Worm (Caenorhabditis elegans) whole organism, L2 larva: ENCODE measurements around the gene smu-2.

Experiments
- ZK546.5 ChIP-seq: sonication (generic microtip); optimal IDR thresholded peaks from 2 replicates; lab custom pipeline; 2017; ENCODE audit warnings: missing biosample characterization, missing genetic modification characterization
- aly-2 ChIP-seq: fragments of 150-350 bp; optimal IDR thresholded peaks from 2 replicates; lab custom pipeline; 2014; ENCODE audit warnings: missing biosample characterization, missing genetic modification characterization
- ceh-16 ChIP-seq: fragments of 150-350 bp; optimal IDR thresholded peaks from 2 replicates; lab custom pipeline; 2014; ENCODE audit warnings: missing biosample characterization, missing genetic modification characterization
- ceh-82 ChIP-seq: fragments of 150-350 bp; optimal IDR thresholded peaks from 2 replicates; lab custom pipeline; 2014; ENCODE audit warnings: missing biosample characterization, missing genetic modification characterization
- crh-2 ChIP-seq: sonication (generic microtip); optimal IDR thresholded peaks from 2 replicates; lab custom pipeline; 2017; ENCODE audit warnings: missing biosample characterization, missing genetic modification characterization
- dmd-4 ChIP-seq: sonication (generic microtip); optimal IDR thresholded peaks from 2 replicates; lab custom pipeline; 2017; ENCODE audit warnings: missing biosample characterization, missing genetic modification characterization
- egl-27 ChIP-seq: sonication (generic microtip); optimal IDR thresholded peaks from 3 replicates; lab custom pipeline; 2017; ENCODE audit warnings: missing biosample characterization, missing genetic modification reagents, missing genetic modification characterization
- elt-1 ChIP-seq: fragments of 150-350 bp; optimal IDR thresholded peaks from 2 replicates; lab custom pipeline; 2014; ENCODE audit warnings: missing biosample characterization, missing genetic modification characterization
- elt-3 ChIP-seq: sonication (generic microtip); optimal IDR thresholded peaks from 2 replicates; lab custom pipeline; 2017; ENCODE audit warnings: missing biosample characterization, missing genetic modification characterization
- fos-1 ChIP-seq: fragments of 150-350 bp; optimal IDR thresholded peaks from 2 replicates; lab custom pipeline; 2014; ENCODE audit warnings: missing biosample characterization, missing genetic modification characterization
- gmeb-1 ChIP-seq: fragments of 150-350 bp; optimal IDR thresholded peaks from 2 replicates; lab custom pipeline; 2014; ENCODE audit warnings: missing biosample characterization, missing genetic modification characterization
- lin-11 ChIP-seq: fragments of 150-350 bp; sonication (generic microtip); optimal IDR thresholded peaks from 2 replicates; lab custom pipeline; 2014; ENCODE audit warnings: missing biosample characterization, missing genetic modification characterization, inconsistent platforms, mixed read lengths
- lin-13 ChIP-seq: fragments of 150-350 bp; optimal IDR thresholded peaks from 2 replicates; lab custom pipeline; 2014; ENCODE audit warnings: missing biosample characterization, missing genetic modification reagents, missing genetic modification characterization
- lsy-2 ChIP-seq, 2 experiments: fragments of 150-350 bp in 1 of 2; sonication (generic microtip) in 1 of 2; optimal IDR thresholded peaks; 2 replicates each; lab custom pipeline; 2014 to 2017; ENCODE audit warnings: missing biosample characterization in 2 of 2, missing genetic modification characterization in 2 of 2
- mbf-1 ChIP-seq: sonication (generic microtip); optimal IDR thresholded peaks from 2 replicates; lab custom pipeline; 2017; ENCODE audit warnings: missing biosample characterization, missing genetic modification characterization
- mdl-1 ChIP-seq, 2 experiments: fragments of 150-350 bp in 1 of 2; sonication (generic microtip) in 1 of 2; optimal IDR thresholded peaks; 2 replicates each; lab custom pipeline; 2017; ENCODE audit warnings: missing biosample characterization in 2 of 2, missing genetic modification characterization in 2 of 2
- nhr-10 ChIP-seq: sonication (generic microtip); optimal IDR thresholded peaks from 2 replicates; lab custom pipeline; 2017; ENCODE audit warnings: missing biosample characterization, missing genetic modification characterization
- nhr-11 ChIP-seq: fragments of 150-350 bp; optimal IDR thresholded peaks from 2 replicates; lab custom pipeline; 2014; ENCODE audit warnings: missing biosample characterization, missing genetic modification characterization
- nhr-21 ChIP-seq: fragments of 150-350 bp; optimal IDR thresholded peaks from 2 replicates; lab custom pipeline; 2014; ENCODE audit warnings: missing biosample characterization, missing genetic modification characterization
- nhr-23 ChIP-seq: fragments of 150-350 bp; optimal IDR thresholded peaks from 2 replicates; lab custom pipeline; 2014; ENCODE audit warnings: missing biosample characterization, missing genetic modification reagents, missing genetic modification characterization
- nhr-237 ChIP-seq: fragments of 150-350 bp; optimal IDR thresholded peaks from 2 replicates; lab custom pipeline; 2014; ENCODE audit warnings: missing biosample characterization, missing genetic modification characterization
- nhr-25 ChIP-seq: fragments of 150-350 bp; sonication (generic microtip); optimal IDR thresholded peaks from 3 replicates; lab custom pipeline; 2014; ENCODE audit warnings: missing biosample characterization, missing genetic modification characterization
- nhr-77 ChIP-seq: fragments of 150-350 bp; optimal IDR thresholded peaks from 2 replicates; lab custom pipeline; 2014; ENCODE audit warnings: missing biosample characterization, missing genetic modification characterization
- peb-1 ChIP-seq: fragments of 150-350 bp; optimal IDR thresholded peaks from 2 replicates; lab custom pipeline; 2014; ENCODE audit warnings: missing biosample characterization, missing genetic modification characterization
- sem-4 ChIP-seq: fragments of 150-350 bp; optimal IDR thresholded peaks from 2 replicates; lab custom pipeline; 2014; ENCODE audit warnings: missing biosample characterization, missing genetic modification reagents, missing genetic modification characterization
- skn-1 ChIP-seq: sonication (generic microtip); optimal IDR thresholded peaks from 2 replicates; lab custom pipeline; 2017; ENCODE audit warnings: missing biosample characterization, missing genetic modification characterization
- sma-3 ChIP-seq: sonication (generic microtip); optimal IDR thresholded peaks from 2 replicates; lab custom pipeline; 2016; ENCODE audit warnings: missing genetic modification reagents, missing genetic modification characterization, missing compliant biosample characterization
- sma-9 ChIP-seq, 2 experiments: fragments of 150-350 bp in 1 of 2; sonication (generic microtip) in 1 of 2; optimal IDR thresholded peaks; 2 replicates each; lab custom pipeline; 2014 to 2016; ENCODE audit warnings: missing genetic modification characterization in 2 of 2, mild to moderate bottlenecking in 1 of 2, missing biosample characterization in 1 of 2, missing compliant biosample characterization in 1 of 2, missing genetic modification reagents in 1 of 2, moderate library complexity in 1 of 2
- unc-55 ChIP-seq: fragments of 150-350 bp; sonication (generic microtip); optimal IDR thresholded peaks from 3 replicates; lab custom pipeline; 2014; ENCODE audit warnings: missing biosample characterization, missing genetic modification reagents, missing genetic modification characterization
- unc-62 ChIP-seq: fragments of 150-350 bp; optimal IDR thresholded peaks from 2 replicates; lab custom pipeline; 2014; ENCODE audit warnings: missing biosample characterization, missing genetic modification reagents, missing genetic modification characterization
- zag-1 ChIP-seq: fragments of 150-350 bp; optimal IDR thresholded peaks from 2 replicates; lab custom pipeline; 2014; ENCODE audit warnings: missing biosample characterization, missing genetic modification characterization
- ztf-1 ChIP-seq: fragments of 200-800 bp; sonication (Bioruptor generic); conservative IDR thresholded peaks from 2 replicates; pipeline ENCODE4 v1.3.6; 2022; ENCODE audit warnings: missing genetic modification characterization, missing compliant biosample characterization
- ztf-11 ChIP-seq: sonication (generic microtip); optimal IDR thresholded peaks from 2 replicates; lab custom pipeline; 2017; ENCODE audit warnings: missing biosample characterization, missing genetic modification characterization
- ztf-4 ChIP-seq: fragments of 150-350 bp; optimal IDR thresholded peaks from 2 replicates; lab custom pipeline; 2014; ENCODE audit warnings: missing biosample characterization, missing genetic modification characterization

The smu-2 gene

DNA sequence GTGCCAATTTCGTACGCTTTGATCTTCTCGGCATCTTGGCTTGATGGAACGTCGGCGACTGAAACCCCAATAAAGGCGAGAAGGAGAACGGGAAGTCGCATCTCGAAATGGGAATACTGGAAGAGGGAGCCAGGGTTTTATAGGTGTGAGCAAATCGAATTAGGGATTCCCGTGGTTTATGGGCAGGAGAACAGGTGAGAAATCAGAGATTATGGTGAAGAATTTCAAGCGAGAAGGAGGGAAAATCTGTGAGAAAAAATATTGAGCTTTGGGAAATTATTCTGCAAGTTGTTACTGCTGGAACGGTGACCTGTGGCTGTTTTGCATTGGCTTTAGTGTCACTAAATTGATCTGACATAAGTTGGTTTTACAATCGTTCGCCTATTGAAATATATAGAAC, 10.6 kb upstream of the smu-2 start, which contains the start of gene Y49F6B.13:
Gene Y49F6B.13, minus strand, starts transcription at position 101 of the 400 bp plus-strand sequence.
- TF ChIP-seq ztf-11, result no peak
- no peak for TF ChIP-seq crh-2 (tag; lab: Kevin White, UChicago)
- no peak for TF ChIP-seq mbf-1 (tag; lab: Kevin White, UChicago)

DNA sequence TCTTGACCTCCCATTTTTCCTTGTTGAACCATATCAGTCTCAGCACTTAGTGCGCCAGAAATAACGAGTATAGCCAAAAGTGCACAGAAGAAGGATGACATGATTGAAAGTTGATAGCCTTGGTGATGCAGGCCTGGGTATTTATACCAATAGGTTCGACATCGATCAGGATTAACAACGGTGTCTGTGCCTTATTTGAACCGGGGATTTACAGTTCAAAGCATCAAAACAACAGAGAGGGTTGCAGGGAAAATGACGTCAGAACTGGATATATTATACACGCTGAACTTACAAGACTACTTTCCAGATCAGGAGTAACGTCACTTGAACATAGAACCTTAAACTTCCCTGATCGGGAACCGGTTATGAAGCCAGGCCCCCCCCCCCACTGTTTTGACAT, 9.9 kb upstream of the smu-2 start, which contains the start of gene Y49F6B.12:
Gene Y49F6B.12, minus strand, starts transcription at position 101 of the 400 bp plus-strand sequence.
- TF ChIP-seq aly-2 (tag; lab: Kevin White, UChicago) (no peak), ceh-16 (no peak), sem-4 (tag; lab: Kevin White, UChicago) (no peak), sma-9 (GFP tag; optimal IDR thresholded peaks at IDR 0.05; lab: Kevin White, UChicago) (no peak), sma-9 (tag; optimal IDR thresholded peaks at IDR 0.05; lab: Kevin White, UChicago) (no peak), skn-1 (tag; lab: Kevin White, UChicago) (no peak), zag-1 (tag; lab: Kevin White, UChicago) (no peak), ZK546.5 (tag; lab: Kevin White, UChicago) (no peak), nhr-237 (tag; lab: Kevin White, UChicago) (no peak), nhr-23 (tag; lab: Kevin White, UChicago) (no peak), ztf-4 (no peak), ztf-1 (GFP tag; lab: Robert Waterston, UW) (no peak)
- TF ChIP-seq, all 48 proteins: peak for 0

DNA sequence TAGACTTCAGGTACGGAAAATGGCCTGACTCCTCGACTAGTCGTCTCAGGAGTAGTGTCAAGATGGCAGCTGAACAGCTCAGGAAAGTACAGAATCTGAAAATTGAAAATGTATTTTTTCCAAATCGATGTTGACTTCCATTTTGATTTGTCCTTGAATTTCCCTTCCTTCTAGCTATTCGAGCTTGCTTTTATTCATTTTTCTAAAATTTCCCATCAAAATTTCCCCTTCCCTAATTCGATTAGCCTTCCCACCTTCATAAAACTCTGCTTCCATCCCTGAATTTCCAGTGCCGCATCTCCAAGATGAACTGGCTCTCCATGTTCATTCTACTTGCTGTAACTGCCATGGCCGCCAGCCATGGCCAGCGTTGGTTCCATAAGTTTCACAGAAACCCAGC, 9.4 kb upstream of the smu-2 start, which contains the start of gene Y49F6B.6:
Gene Y49F6B.6, plus strand, starts transcription at position 301 of the 400 bp plus-strand sequence.
- TF ChIP-seq nhr-77 (tag; lab: Kevin White, UChicago), result no peak
- no peak for TF ChIP-seq lin-11 (tag; lab: Kevin White, UChicago)
- TF ChIP-seq mdl-1 (tag; optimal IDR thresholded peaks at IDR 0.05; lab: Kevin White, UChicago), result no peak
- TF ChIP-seq unc-62 (GFP tag; lab: Kevin White, UChicago), result no peak
- TF ChIP-seq elt-3 (tag; lab: Kevin White, UChicago), result no peak
- no peak for TF ChIP-seq nhr-21
- TF ChIP-seq nhr-10 (tag; lab: Kevin White, UChicago), result no peak
- no peak for TF ChIP-seq lsy-2 (tag; optimal IDR thresholded peaks at IDR 0.05; lab: Kevin White, UChicago)
- TF ChIP-seq aly-2 (tag; lab: Kevin White, UChicago), result no peak
- no peak for TF ChIP-seq skn-1 (tag; lab: Kevin White, UChicago)
- no peak for TF ChIP-seq nhr-23 (tag; lab: Kevin White, UChicago)
- no peak for TF ChIP-seq sma-9 (GFP tag; optimal IDR thresholded peaks at IDR 0.05; lab: Kevin White, UChicago)
- TF ChIP-seq sma-9 (tag; optimal IDR thresholded peaks at IDR 0.05; lab: Kevin White, UChicago), result no peak
- no peak for TF ChIP-seq ztf-1 (GFP tag; lab: Robert Waterston, UW)
- no peak for TF ChIP-seq nhr-25 (tag; lab: Kevin White, UChicago)
- no peak for TF ChIP-seq ztf-11

DNA sequence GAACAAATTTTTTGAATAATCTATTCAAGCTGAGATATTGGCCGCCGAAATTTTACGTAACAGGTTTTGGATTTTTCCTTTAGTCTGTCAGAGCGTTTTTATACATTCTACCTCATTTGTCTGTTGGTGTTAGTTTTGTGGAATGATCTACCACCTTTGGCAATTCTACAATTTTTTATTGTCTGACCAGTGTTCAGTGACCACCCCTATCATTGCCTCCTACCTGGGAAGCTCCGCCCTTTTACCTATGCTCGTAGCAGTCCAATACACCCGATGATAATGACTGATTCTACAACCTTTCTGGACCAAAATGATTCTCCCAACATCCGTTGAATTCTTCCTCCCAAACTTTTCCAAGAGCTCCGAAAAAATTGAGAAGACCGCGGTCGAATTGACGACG, 8.5 kb upstream of the smu-2 start, which contains the start of gene sdz-32:
Gene sdz-32, plus strand, starts transcription at position 301 of the 400 bp plus-strand sequence.
- TF ChIP-seq mdl-1 (tag; optimal IDR thresholded peaks at IDR 0.05; lab: Kevin White, UChicago), result no peak
- TF ChIP-seq, all 48 proteins: peak for 0

DNA sequence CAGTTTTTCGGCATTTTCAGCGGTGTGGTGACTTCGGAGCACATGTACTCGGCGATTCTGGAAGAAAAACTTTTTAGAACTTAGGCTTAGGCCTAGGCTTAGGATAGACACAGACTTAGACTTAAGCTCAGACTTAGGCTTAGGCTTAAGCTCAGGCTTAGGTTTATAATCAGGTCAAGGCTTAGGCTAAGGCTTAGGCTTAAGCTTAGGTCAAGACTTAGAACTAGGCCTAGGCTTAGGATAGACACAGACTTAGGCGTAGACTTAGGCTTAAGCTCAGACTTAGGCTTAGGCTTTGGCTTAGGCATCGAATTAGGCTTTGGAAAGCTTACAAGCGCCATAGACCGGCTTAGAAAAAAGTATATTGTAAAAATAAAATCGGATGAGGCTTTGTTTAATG, 5.7 kb upstream of the smu-2 start:
- TF ChIP-seq nhr-10 (tag; lab: Kevin White, UChicago) (no peak), crh-2 (tag; lab: Kevin White, UChicago) (no peak), fos-1 (no peak), aly-2 (tag; lab: Kevin White, UChicago) (no peak), dmd-4 (tag; lab: Kevin White, UChicago) (no peak), egl-27 (no peak)

DNA sequence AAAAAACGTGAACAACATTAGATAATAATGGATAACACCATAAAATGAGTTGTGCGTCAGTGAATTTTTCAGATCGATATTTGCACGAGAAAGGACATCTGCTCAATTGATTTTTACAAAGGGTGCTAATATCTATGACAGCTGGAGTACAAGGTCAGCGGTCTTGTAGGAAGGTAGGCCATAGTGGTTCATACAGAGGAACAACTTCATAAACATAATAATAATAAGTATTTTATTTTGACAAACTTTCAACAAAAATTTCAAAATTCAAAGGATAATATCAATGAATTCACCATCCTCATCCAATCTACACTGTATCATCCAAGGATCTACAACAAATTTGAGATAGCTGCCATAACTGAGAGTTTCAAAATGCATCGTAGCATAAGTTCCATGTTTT, 5.0 kb upstream of the smu-2 start, which contains the start of gene fbxb-104:
Gene fbxb-104, minus strand, starts transcription at position 101 of the 400 bp plus-strand sequence.
- no peak for TF ChIP-seq elt-1 (tag; lab: Kevin White, UChicago)
- TF ChIP-seq nhr-11 (tag; lab: Kevin White, UChicago), result no peak
- TF ChIP-seq ztf-4, result no peak
- TF ChIP-seq peb-1, result no peak
- TF ChIP-seq ceh-16, result no peak
- TF ChIP-seq ztf-1 (GFP tag; lab: Robert Waterston, UW), result no peak
- no peak for TF ChIP-seq unc-62 (GFP tag; lab: Kevin White, UChicago)
- TF ChIP-seq ceh-82 (tag; lab: Kevin White, UChicago), result no peak
- no peak for TF ChIP-seq gmeb-1 (tag; lab: Kevin White, UChicago)
- TF ChIP-seq sma-3 (GFP tag; lab: Kevin White, UChicago), result no peak
- no peak for TF ChIP-seq egl-27
- no peak for TF ChIP-seq ztf-11
- TF ChIP-seq unc-55, result no peak
- TF ChIP-seq lin-13 (GFP tag; lab: Kevin White, UChicago), result no peak
- no peak for TF ChIP-seq nhr-21
